Fruit fly (Drosophila melanogaster): Measurements from ENCODE around the gene Gnpnat.

DNA sequence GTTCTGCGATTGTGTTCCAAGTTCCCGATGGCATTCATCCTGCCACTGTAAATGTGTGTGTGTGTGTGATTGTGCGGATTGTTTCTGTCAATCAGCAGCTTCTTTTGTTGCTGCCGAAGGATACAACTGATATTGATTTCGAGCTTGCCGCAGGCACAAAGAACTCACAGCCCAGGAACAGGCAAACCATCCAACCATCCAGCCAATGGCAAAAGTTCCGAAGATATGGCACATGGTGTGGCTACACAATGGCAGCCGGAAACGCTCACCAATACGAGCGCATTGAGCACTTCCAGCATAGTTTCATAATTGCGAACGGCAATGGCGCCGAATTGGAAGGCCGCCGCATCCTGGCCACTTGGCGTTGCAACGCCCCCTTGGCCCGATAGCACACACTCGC is 36.3 kb upstream of the Gnpnat start:
- no peak for TF ChIP-seq CG32121 (GFP tag; IDR thresholded peaks at IDR 0.05)
- no peak for TF ChIP-seq D1 (tag; optimal IDR thresholded peaks at IDR 0.05)
- no peak for TF ChIP-seq CG17806 (tag; optimal IDR thresholded peaks at IDR 0.05)
- TF ChIP-seq CG34367 (tag; optimal IDR thresholded peaks at IDR 0.05) = no peak
- no peak for TF ChIP-seq Ets98B (GFP tag; IDR thresholded peaks at IDR 0.05)
- no peak for TF ChIP-seq CG13204 (GFP tag; optimal IDR thresholded peaks at IDR 0.05)
- no peak for TF ChIP-seq CG15710 (tag; optimal IDR thresholded peaks at IDR 0.05)
- TF ChIP-seq CG8159 (tag; optimal IDR thresholded peaks at IDR 0.05) = no peak
- no peak for TF ChIP-seq EcR (GFP tag; optimal IDR thresholded peaks at IDR 0.05)
- no peak for TF ChIP-seq CG9948 (tag; optimal IDR thresholded peaks at IDR 0.05)
- TF ChIP-seq Pif1A (GFP tag; optimal IDR thresholded peaks at IDR 0.05) = no peak
